Fruit fly (Drosophila melanogaster) whole organism, prepupa: Measurements from ENCODE around the gene Zn72D.

Source experiments
- Blimp-1 ChIP-seq: fragments of 200-800 bp; sonication (Bioruptor generic); optimal IDR thresholded peaks from 3 replicates; lab custom pipeline; 2017; ENCODE audit warnings: missing biosample characterization, missing genetic modification characterization, mild to moderate bottlenecking, moderate library complexity, missing genetic modification reagents
- CG10631 ChIP-seq: fragments of 200-800 bp; sonication (Bioruptor generic); optimal IDR thresholded peaks from 2 replicates; lab custom pipeline; 2016; ENCODE audit warnings: missing biosample characterization, missing genetic modification characterization
- CG10669 ChIP-seq: fragments of 200-800 bp; sonication (Bioruptor generic); optimal IDR thresholded peaks from 3 replicates; lab custom pipeline; 2018; ENCODE audit warnings: missing biosample characterization, mild to moderate bottlenecking, missing genetic modification characterization, moderate library complexity
- CG11294 ChIP-seq: fragments of 200-800 bp; sonication (Bioruptor generic); IDR thresholded peaks from 2 replicates; pipeline ENCODE4 v1.3.6; 2022; ENCODE audit warnings: missing biosample characterization, missing genetic modification characterization
- CG11762 ChIP-seq: fragments of 200-800 bp; sonication (Bioruptor generic); optimal IDR thresholded peaks from 3 replicates; lab custom pipeline; 2016; ENCODE audit warnings: missing biosample characterization, missing genetic modification characterization; ENCODE audit not compliant: insufficient read depth
- CG11902 ChIP-seq: fragments of 200-800 bp; sonication (Bioruptor generic); optimal IDR thresholded peaks from 3 replicates; lab custom pipeline; 2016; ENCODE audit warnings: missing biosample characterization, missing genetic modification characterization
- CG15336 ChIP-seq: fragments of 200-800 bp; sonication (Bioruptor generic); IDR thresholded peaks from 2 replicates; pipeline ENCODE4 v1.3.6; 2022; ENCODE audit warnings: missing biosample characterization, missing genetic modification characterization
- CG1621 ChIP-seq: fragments of 200-800 bp; sonication (Bioruptor generic); optimal IDR thresholded peaks from 3 replicates; lab custom pipeline; 2018; ENCODE audit warnings: missing biosample characterization, mild to moderate bottlenecking, missing genetic modification characterization
- CG16779 ChIP-seq: fragments of 200-800 bp; sonication (Bioruptor generic); optimal IDR thresholded peaks from 3 replicates; lab custom pipeline; 2017; ENCODE audit warnings: missing biosample characterization, mild to moderate bottlenecking, missing genetic modification characterization
- CG3032 ChIP-seq: fragments of 200-800 bp; optimal IDR thresholded peaks from 2 replicates; lab custom pipeline; 2019; ENCODE audit warnings: missing biosample characterization, mild to moderate bottlenecking, missing genetic modification characterization, moderate library complexity
- CG31627 ChIP-seq: fragments of 200-800 bp; sonication (Bioruptor generic); optimal IDR thresholded peaks from 3 replicates; lab custom pipeline; 2016; ENCODE audit warnings: missing biosample characterization, missing genetic modification characterization
- CG32006 ChIP-seq: fragments of 200-800 bp; sonication (Bioruptor generic); optimal IDR thresholded peaks from 3 replicates; lab custom pipeline; 2017; ENCODE audit warnings: missing biosample characterization, mild to moderate bottlenecking, missing genetic modification characterization
- CG34406 ChIP-seq: fragments of 200-800 bp; sonication (Bioruptor generic); optimal IDR thresholded peaks from 3 replicates; lab custom pipeline; 2016; ENCODE audit warnings: missing biosample characterization, missing genetic modification characterization
- CG4318 ChIP-seq: fragments of 200-800 bp; sonication (Bioruptor generic); optimal IDR thresholded peaks from 3 replicates; lab custom pipeline; 2017; ENCODE audit warnings: missing biosample characterization, mild to moderate bottlenecking, missing genetic modification characterization
- CG6163 ChIP-seq: fragments of 200-800 bp; sonication (Bioruptor generic); IDR thresholded peaks from 3 replicates; pipeline ENCODE4 v1.3.6; 2022; ENCODE audit warnings: missing biosample characterization, missing genetic modification characterization
- CG6276 ChIP-seq: fragments of 200-800 bp; sonication (Bioruptor generic); optimal IDR thresholded peaks from 2 replicates; lab custom pipeline; 2017; ENCODE audit warnings: missing biosample characterization, mild to moderate bottlenecking, missing genetic modification characterization
- CG6792 ChIP-seq: fragments of 200-800 bp; sonication (Bioruptor generic); optimal IDR thresholded peaks from 3 replicates; lab custom pipeline; 2016; ENCODE audit warnings: missing biosample characterization, missing genetic modification characterization
- CG6808 ChIP-seq: fragments of 200-800 bp; sonication (Bioruptor generic); optimal IDR thresholded peaks from 3 replicates; lab custom pipeline; 2017; ENCODE audit warnings: missing biosample characterization, missing genetic modification characterization, mild to moderate bottlenecking, moderate library complexity, missing genetic modification reagents
- CG7368 ChIP-seq: fragments of 200-800 bp; sonication (Bioruptor generic); optimal IDR thresholded peaks from 3 replicates; lab custom pipeline; 2016; ENCODE audit warnings: missing biosample characterization, missing genetic modification characterization
- CG8119 ChIP-seq: fragments of 200-800 bp; sonication (Bioruptor generic); IDR thresholded peaks from 3 replicates; pipeline ENCODE4 v1.3.6; 2022; ENCODE audit warnings: missing biosample characterization, missing genetic modification characterization
- CG8319 ChIP-seq: fragments of 200-800 bp; sonication (Bioruptor generic); optimal IDR thresholded peaks from 3 replicates; lab custom pipeline; 2016; ENCODE audit warnings: missing biosample characterization, missing genetic modification characterization
- CG8632 ChIP-seq: fragments of 200-800 bp; sonication (Bioruptor generic); optimal IDR thresholded peaks from 3 replicates; lab custom pipeline; 2016; ENCODE audit warnings: missing biosample characterization, missing genetic modification characterization
- CG9139 ChIP-seq: fragments of 200-800 bp; sonication (Bioruptor generic); optimal IDR thresholded peaks from 3 replicates; lab custom pipeline; 2017; ENCODE audit warnings: missing biosample characterization, mild to moderate bottlenecking, missing genetic modification characterization
- Eip75B ChIP-seq: fragments of 200-800 bp; sonication (Bioruptor generic); optimal IDR thresholded peaks from 3 replicates; lab custom pipeline; 2016; ENCODE audit warnings: missing biosample characterization, missing genetic modification characterization
- Eip93F ChIP-seq: fragments of 200-800 bp; sonication (Bioruptor generic); optimal IDR thresholded peaks from 2 replicates; lab custom pipeline; 2016; ENCODE audit warnings: missing biosample characterization, mild to moderate bottlenecking, missing genetic modification characterization
- Ets21C ChIP-seq: fragments of 200-800 bp; sonication (Bioruptor generic); optimal IDR thresholded peaks from 3 replicates; lab custom pipeline; 2016; ENCODE audit warnings: missing biosample characterization, missing genetic modification characterization
- Ets96B ChIP-seq: fragments of 200-800 bp; optimal IDR thresholded peaks from 2 replicates; lab custom pipeline; 2019; ENCODE audit warnings: missing biosample characterization, mild to moderate bottlenecking, missing genetic modification characterization, moderate library complexity
- Gug ChIP-seq: fragments of 200-800 bp; sonication (Bioruptor generic); IDR thresholded peaks from 2 replicates; pipeline ENCODE4 v1.3.6; 2022; ENCODE audit warnings: missing biosample characterization, missing genetic modification characterization
- Hr38 ChIP-seq: sonication (Bioruptor generic); optimal IDR thresholded peaks from 2 replicates; lab custom pipeline; 2016; ENCODE audit warnings: missing biosample characterization, missing genetic modification characterization
- Hr39 ChIP-seq: fragments of 200-800 bp; sonication (Bioruptor generic); optimal IDR thresholded peaks from 2 replicates; lab custom pipeline; 2016; ENCODE audit warnings: missing biosample characterization, missing genetic modification characterization
- Hr4 ChIP-seq: fragments of 200-800 bp; sonication (Bioruptor generic); optimal IDR thresholded peaks from 3 replicates; lab custom pipeline; 2016; ENCODE audit warnings: missing biosample characterization, missing genetic modification characterization
- Met ChIP-seq: fragments of 200-800 bp; sonication (Bioruptor generic); optimal IDR thresholded peaks from 3 replicates; lab custom pipeline; 2016; ENCODE audit warnings: missing biosample characterization, missing genetic modification characterization
- OdsH ChIP-seq: fragments of 200-800 bp; sonication (Bioruptor generic); optimal IDR thresholded peaks from 3 replicates; lab custom pipeline; 2016; ENCODE audit warnings: missing biosample characterization, missing genetic modification characterization
- Smox ChIP-seq: fragments of 200-800 bp; sonication (Bioruptor generic); optimal IDR thresholded peaks from 3 replicates; lab custom pipeline; 2016; ENCODE audit warnings: missing biosample characterization, missing genetic modification characterization
- Sox102F ChIP-seq: fragments of 200-800 bp; sonication (Bioruptor generic); optimal IDR thresholded peaks from 2 replicates; lab custom pipeline; 2016; ENCODE audit warnings: missing biosample characterization, mild to moderate bottlenecking, missing genetic modification characterization
- Sox15 ChIP-seq: fragments of 200-800 bp; sonication (Bioruptor generic); optimal IDR thresholded peaks from 3 replicates; lab custom pipeline; 2016; ENCODE audit warnings: missing biosample characterization, missing genetic modification characterization
- achi ChIP-seq: fragments of 200-800 bp; sonication (Bioruptor generic); optimal IDR thresholded peaks from 3 replicates; lab custom pipeline; 2016; ENCODE audit warnings: missing biosample characterization, missing genetic modification characterization
- acj6 ChIP-seq: fragments of 200-800 bp; sonication (Bioruptor generic); optimal IDR thresholded peaks from 3 replicates; lab custom pipeline; 2016; ENCODE audit warnings: missing biosample characterization, missing genetic modification characterization
- dac ChIP-seq: fragments of 200-800 bp; sonication (Bioruptor generic); optimal IDR thresholded peaks from 2 replicates; lab custom pipeline; 2017; ENCODE audit warnings: missing biosample characterization, mild to moderate bottlenecking, missing genetic modification characterization
- eg ChIP-seq: fragments of 200-800 bp; sonication (Bioruptor generic); IDR thresholded peaks from 3 replicates; pipeline ENCODE4 v1.3.6; 2022; ENCODE audit warnings: missing biosample characterization, missing genetic modification characterization
- esn ChIP-seq: fragments of 200-800 bp; sonication (Bioruptor generic); optimal IDR thresholded peaks from 2 replicates; lab custom pipeline; 2016; ENCODE audit warnings: missing biosample characterization, mild to moderate bottlenecking, missing genetic modification characterization, moderate library complexity
- fd59A ChIP-seq: fragments of 200-800 bp; sonication (Bioruptor generic); optimal IDR thresholded peaks from 2 replicates; lab custom pipeline; 2017; ENCODE audit warnings: missing biosample characterization, mild to moderate bottlenecking, missing genetic modification characterization, missing genetic modification reagents
- fd85E ChIP-seq: fragments of 200-800 bp; sonication (Bioruptor generic); optimal IDR thresholded peaks from 3 replicates; lab custom pipeline; 2016; ENCODE audit warnings: missing biosample characterization, missing genetic modification characterization
- fkh ChIP-seq: fragments of 200-800 bp; sonication (Bioruptor generic); optimal IDR thresholded peaks from 3 replicates; lab custom pipeline; 2017; ENCODE audit warnings: missing biosample characterization, mild to moderate bottlenecking, missing genetic modification characterization, moderate library complexity
- lz ChIP-seq: fragments of 200-800 bp; sonication (Bioruptor generic); optimal IDR thresholded peaks from 3 replicates; lab custom pipeline; 2016; ENCODE audit warnings: missing biosample characterization, missing genetic modification characterization
- net ChIP-seq: fragments of 200-800 bp; sonication (Bioruptor generic); optimal IDR thresholded peaks from 3 replicates; lab custom pipeline; 2016; ENCODE audit warnings: missing biosample characterization, missing genetic modification characterization
- pdm3 ChIP-seq: fragments of 200-800 bp; sonication (Bioruptor generic); optimal IDR thresholded peaks from 3 replicates; lab custom pipeline; 2016; ENCODE audit warnings: missing biosample characterization, missing genetic modification characterization
- salr ChIP-seq, 2 experiments: fragments of 200-800 bp; sonication (Bioruptor generic); optimal IDR thresholded peaks; 3 replicates each; lab custom pipeline; 2016 to 2018; ENCODE audit warnings: missing biosample characterization in 2 of 2, missing genetic modification characterization in 2 of 2, mild to moderate bottlenecking in 1 of 2
- spab ChIP-seq: fragments of 200-800 bp; sonication (Bioruptor generic); optimal IDR thresholded peaks from 2 replicates; lab custom pipeline; 2017; ENCODE audit warnings: missing biosample characterization, mild to moderate bottlenecking, missing genetic modification characterization, missing genetic modification reagents
- topi ChIP-seq: fragments of 200-800 bp; sonication (Bioruptor generic); optimal IDR thresholded peaks from 3 replicates; lab custom pipeline; 2016; ENCODE audit warnings: missing biosample characterization, missing genetic modification characterization
- vri ChIP-seq: fragments of 200-800 bp; sonication (Bioruptor generic); optimal IDR thresholded peaks from 3 replicates; lab custom pipeline; 2016; ENCODE audit warnings: missing biosample characterization, mild to moderate bottlenecking, missing genetic modification characterization

The Zn72D gene

DNA sequence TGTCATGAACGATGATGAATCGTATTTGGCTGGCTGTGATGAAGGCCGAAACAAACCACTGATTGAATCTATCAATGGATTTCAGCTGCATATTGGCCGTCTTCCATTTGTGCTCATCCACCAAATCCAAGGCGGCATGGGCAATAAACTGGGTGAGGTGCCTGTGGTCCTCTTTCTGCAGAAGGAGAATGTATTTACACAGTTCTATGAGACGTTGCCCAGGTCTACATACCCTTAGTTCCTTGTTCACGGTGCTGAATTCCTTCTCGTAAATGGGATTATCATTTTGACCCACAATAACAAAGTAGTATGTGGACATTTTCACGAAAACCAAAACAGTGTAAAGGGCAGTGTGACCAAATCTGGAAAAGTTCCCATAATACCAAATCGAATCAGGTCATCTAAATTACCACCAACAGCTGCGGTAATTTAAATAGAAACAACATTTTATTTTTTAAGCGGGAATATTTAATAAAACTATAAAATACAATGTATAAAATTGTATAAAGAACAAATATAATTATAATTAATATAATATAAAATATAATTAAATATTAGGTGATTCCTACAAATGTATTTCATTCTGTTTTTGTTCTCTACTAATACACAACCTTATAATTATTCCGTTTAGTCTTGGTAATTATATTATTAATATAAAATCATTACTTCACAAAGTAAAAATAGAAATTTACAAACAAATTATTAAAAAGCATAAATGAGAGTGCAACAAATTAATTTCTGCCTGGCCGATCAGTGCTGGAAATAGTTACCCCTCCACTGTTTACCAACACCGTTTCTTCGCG, 19.0 kb upstream of the Zn72D start, which contains the start of the genes Trs20 and elg1:
Trs20 (minus strand) TSS at position 369 of the 803 bp plus-strand sequence.
elg1 (plus strand) TSS at position 765 of the 803 bp plus-strand sequence.
- TF ChIP-seq CG11902, result no peak
- TF ChIP-seq CG16779, result no peak
- TF ChIP-seq CG7368 (GFP tag; lab: Kevin White, UChicago), result no peak
- TF ChIP-seq vri (GFP tag; lab: Kevin White, UChicago), result no peak
- peak; percentile 47 for TF ChIP-seq Ets96B (tag; lab: Kevin White, UChicago)
- TF ChIP-seq CG6792 (GFP tag; lab: Kevin White, UChicago), result peak; percentile 41
- peak; percentile 37 for TF ChIP-seq CG8319 (GFP tag; lab: Kevin White, UChicago)
- no peak for TF ChIP-seq CG6276 (GFP tag; lab: Kevin White, UChicago)
- peak; percentile 34 for TF ChIP-seq CG8632 (GFP tag; lab: Kevin White, UChicago)
- no peak for TF ChIP-seq fkh (GFP tag; lab: Kevin White, UChicago)
- no peak for TF ChIP-seq fd85E (GFP tag; lab: Kevin White, UChicago)
- TF ChIP-seq Sox102F, result no peak
- no peak for TF ChIP-seq Met (GFP tag; lab: Kevin White, UChicago)
- no peak for TF ChIP-seq achi (GFP tag; lab: Kevin White, UChicago)
- peak; percentile 52 for TF ChIP-seq acj6
- TF ChIP-seq CG8119 (GFP tag; lab: Robert Waterston, UW), result no peak
- TF ChIP-seq CG11762 (GFP tag; lab: Kevin White, UChicago), result peak; percentile 20
- no peak for TF ChIP-seq CG1621
- TF ChIP-seq Hr39 (GFP tag; lab: Kevin White, UChicago), result no peak
- TF ChIP-seq CG10631 (GFP tag; lab: Kevin White, UChicago), result peak; percentile 18
- peak; percentile 61 for TF ChIP-seq OdsH (GFP tag; lab: Kevin White, UChicago)
- no peak for TF ChIP-seq CG9139 (GFP tag; lab: Kevin White, UChicago)
- TF ChIP-seq CG32006 (GFP tag; lab: Kevin White, UChicago), result no peak
- TF ChIP-seq CG10669 (GFP tag; lab: Kevin White, UChicago), result no peak
- TF ChIP-seq pdm3 (GFP tag; lab: Kevin White, UChicago), result no peak
- no peak for TF ChIP-seq salr (GFP tag; optimal IDR thresholded peaks at IDR 0.05; lab: Kevin White, UChicago)
- TF ChIP-seq esn, result peak; percentile 58
- no peak for TF ChIP-seq CG6163 (GFP tag; lab: Robert Waterston, UW)
- TF ChIP-seq Gug (GFP tag; lab: Robert Waterston, UW), result peak; percentile 23; the same call in 1 of the 2 replicates
- TF ChIP-seq topi (GFP tag; lab: Kevin White, UChicago), result peak; percentile 19
- TF ChIP-seq dac, result no peak
- no peak for TF ChIP-seq eg
- peak; percentile 56 for TF ChIP-seq CG34406 (GFP tag; lab: Kevin White, UChicago)
- TF ChIP-seq CG6808 (GFP tag; lab: Kevin White, UChicago), result no peak
- no peak for TF ChIP-seq Sox15 (GFP tag; lab: Kevin White, UChicago)
- peak; percentile 13 for TF ChIP-seq CG31627 (GFP tag; lab: Kevin White, UChicago)
- no peak for TF ChIP-seq spab (GFP tag; lab: Kevin White, UChicago)
- no peak for TF ChIP-seq Eip93F (GFP tag; lab: Kevin White, UChicago)
- TF ChIP-seq Hr38 (GFP tag; lab: Kevin White, UChicago), result no peak
- no peak for TF ChIP-seq Hr4 (GFP tag; lab: Kevin White, UChicago)
- TF ChIP-seq net (GFP tag; lab: Kevin White, UChicago), result no peak
- no peak for TF ChIP-seq Blimp-1 (GFP tag; lab: Kevin White, UChicago)
- no peak for TF ChIP-seq CG11294 (GFP tag; lab: Robert Waterston, UW)
- no peak for TF ChIP-seq fd59A (GFP tag; lab: Kevin White, UChicago)
- TF ChIP-seq lz, result peak; percentile 38
- peak; percentile 64 for TF ChIP-seq CG3032
- no peak for TF ChIP-seq CG15336 (GFP tag; lab: Robert Waterston, UW)
- TF ChIP-seq Ets21C (GFP tag; lab: Kevin White, UChicago), result no peak
- no peak for TF ChIP-seq CG4318
- TF ChIP-seq Smox (GFP tag; lab: Kevin White, UChicago), result no peak
- TF ChIP-seq Eip75B (GFP tag; lab: Kevin White, UChicago), result no peak
